Worm (Caenorhabditis elegans): ENCODE measurements around the gene C49F5.5.

Gene C49F5.5

DNA sequence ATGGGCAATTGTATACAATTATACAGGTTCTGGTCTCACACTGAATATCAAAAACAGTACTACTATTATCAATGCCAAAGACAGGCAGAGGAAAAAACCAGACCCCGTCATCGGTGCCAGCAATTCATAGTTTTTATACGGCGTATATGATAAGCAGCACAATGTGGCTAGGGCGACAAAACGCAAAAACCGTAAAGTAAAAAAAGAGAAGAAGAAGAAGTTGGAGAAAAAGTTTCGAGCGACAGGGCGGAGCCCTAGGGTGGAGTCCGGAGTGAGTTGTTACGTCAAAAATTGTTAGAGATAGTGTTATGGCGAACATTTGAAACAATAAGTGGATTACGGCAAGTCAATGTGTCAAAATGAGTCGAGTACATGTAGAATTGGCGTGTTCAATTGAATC, 15.6 kb downstream of the C49F5.5 start:
- TF ChIP-seq unc-62 (GFP tag; optimal IDR thresholded peaks at IDR 0.05), result no peak

DNA sequence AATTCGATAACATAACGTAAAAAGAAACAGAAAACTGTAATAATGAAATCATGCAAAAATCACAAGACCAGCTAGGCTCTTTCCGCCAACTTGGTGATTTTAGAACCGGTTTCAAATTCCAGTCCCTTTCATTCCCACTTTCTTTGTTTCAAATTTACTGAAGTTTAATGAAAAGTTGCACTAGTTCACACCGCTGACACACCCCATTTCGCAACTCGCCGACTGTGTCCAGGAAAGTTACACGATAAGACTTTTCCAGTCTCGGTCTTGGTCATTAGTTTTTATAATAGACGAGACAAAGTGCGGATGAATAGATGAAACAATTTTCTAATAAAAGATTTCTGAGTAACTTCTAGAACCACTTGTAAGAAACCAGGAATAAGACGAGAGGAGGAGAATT, 18.0 kb downstream of the C49F5.5 start:
- no peak for TF ChIP-seq unc-62 (GFP tag; optimal IDR thresholded peaks at IDR 0.05)

DNA sequence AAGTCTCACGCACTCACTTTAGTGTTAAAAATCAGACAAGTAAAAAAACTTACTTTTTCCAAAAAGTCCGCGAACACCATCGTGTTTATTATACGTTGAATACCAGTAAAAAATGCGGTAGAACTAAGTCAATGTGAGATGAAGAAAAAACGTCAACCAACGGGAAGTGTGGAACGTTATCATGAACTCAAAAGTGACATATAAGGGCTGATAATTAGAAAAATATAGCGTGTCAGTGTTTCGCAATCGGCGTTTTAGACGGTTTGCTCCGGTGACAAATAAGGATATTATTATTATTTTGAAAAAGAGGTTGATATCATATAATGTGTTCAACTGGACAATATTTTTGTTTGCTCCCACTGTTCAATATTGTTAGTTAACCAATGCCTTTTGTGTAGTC, 18.9 kb downstream of the C49F5.5 start:
- TF ChIP-seq unc-62 (GFP tag; optimal IDR thresholded peaks at IDR 0.05), result no peak

DNA sequence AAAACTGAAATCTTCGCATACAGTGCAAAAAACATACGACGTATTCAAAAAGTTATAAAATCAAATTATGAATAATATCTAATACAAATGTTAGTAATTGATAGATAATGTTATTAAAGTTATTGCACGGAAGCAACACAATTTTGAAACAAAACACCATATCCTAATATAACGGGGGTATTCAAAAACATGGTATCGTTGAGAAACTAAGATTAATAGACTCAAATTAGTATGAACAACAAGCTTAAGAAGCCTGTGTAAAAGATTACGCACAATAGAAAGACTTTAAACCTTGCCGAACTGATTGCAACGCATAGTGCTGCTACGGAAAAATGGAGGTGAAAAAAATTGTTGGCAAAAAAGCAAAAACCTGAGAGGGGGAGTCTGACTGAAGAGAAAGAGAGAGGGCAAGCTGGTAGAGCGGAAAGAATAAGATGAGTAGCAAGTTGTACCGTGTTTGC, 19.5 kb downstream of the C49F5.5 start, which contains the start of gene sma-5:
Gene sma-5, minus strand, starts transcription at position 51 of the 461 bp plus-strand sequence.
- no peak for TF ChIP-seq unc-62 (GFP tag; optimal IDR thresholded peaks at IDR 0.05)

DNA sequence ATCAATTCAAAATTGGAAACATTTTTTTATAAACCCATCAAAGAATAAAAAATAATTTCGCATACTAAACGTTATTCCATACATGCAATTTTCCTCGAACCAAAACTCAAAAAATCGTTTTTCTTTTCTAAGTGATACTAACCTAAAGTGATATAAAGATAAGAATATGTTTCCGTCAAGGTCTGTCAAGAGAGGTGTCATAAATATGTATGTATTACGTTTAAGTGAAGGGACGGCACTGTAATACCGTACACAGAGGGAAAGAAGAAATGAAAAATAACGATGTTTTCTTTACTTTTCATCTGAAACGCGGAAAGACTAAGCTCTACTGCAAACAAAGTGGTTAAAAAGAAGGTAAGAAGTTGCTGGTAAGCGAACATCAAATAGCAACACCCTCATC, 20.5 kb downstream of the C49F5.5 start:
- no peak for TF ChIP-seq unc-62 (GFP tag; optimal IDR thresholded peaks at IDR 0.05)

DNA sequence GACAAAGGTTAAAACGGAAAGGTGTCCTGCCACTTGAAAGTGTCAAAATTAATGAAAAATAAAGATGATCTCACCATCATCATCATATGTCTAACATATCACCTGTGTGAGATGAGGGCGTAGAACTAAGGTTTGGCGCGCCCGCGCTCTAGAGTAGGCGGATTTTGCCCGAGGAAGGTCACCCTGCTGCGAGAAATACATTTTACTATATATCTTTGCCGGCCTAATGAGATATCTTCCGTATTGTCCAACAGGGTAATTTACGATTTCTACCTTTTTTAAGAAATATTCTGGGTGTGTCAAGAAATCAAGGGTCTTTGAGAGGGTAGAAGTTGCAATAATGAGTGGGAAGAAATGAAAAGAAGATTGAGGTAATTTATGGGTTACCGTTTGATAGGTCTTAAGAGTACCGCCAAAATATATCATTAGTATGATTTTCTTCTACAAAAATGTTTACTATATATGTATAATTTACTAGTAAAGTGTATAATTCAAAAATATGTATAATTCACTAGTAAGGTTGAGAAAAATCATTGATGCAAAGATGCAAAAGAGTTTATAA, 22.0 kb downstream of the C49F5.5 start:
- no peak for TF ChIP-seq unc-62 (GFP tag; optimal IDR thresholded peaks at IDR 0.05)

DNA sequence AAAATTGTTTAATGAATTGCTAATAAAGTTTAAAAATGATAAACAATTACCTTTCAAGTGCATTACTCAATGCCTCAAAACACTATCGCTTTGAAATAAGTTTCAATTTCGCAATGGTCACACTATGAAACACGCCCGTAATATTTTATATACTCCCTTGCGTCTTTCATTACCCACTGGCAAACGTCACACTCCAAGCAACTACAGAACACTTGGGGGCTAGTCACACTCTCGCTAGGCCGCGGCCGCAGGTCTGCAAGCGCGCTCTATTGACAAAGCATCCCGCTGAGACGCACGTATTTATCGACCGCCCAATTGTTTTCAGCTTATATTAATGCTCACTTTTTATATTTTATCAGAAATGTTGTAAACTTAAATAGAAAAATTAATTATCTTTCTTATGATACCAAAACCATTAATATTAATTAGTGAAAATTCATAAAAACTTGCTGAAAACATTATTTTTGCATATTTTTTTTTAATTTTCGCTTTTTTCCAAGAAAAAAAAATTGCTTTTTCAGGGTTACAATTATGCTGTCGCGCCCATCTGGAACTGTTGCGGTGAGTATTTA, 32.0 kb downstream of the C49F5.5 start, which contains the start of the genes nmat-1 and ucr-2.1:
Gene nmat-1, minus strand, starts transcription at position 136 of the 572 bp plus-strand sequence.
Gene ucr-2.1, plus strand, starts transcription at position 522 of the 572 bp plus-strand sequence.
- no peak for TF ChIP-seq unc-62 (GFP tag; optimal IDR thresholded peaks at IDR 0.05)

DNA sequence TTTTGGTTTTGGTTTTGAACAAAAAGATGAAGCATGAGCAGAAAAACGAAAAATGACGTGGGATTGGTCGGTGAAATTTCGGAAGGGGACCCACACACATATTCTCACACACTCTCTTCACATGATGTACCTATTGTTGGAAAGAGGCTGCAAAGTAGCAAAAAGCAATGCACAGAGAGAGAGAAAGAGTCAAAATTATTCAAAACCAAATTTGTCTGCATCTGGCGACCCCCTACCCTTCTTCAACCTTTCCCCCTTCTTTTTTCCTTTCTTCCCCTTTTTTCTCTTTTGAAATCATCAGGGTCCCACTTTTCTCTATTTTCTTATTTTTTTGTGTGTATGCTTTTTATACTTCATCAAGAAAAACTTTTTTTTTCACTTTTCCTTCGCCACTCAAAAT, 35.5 kb downstream of the C49F5.5 start:
- no peak for TF ChIP-seq unc-62 (GFP tag; optimal IDR thresholded peaks at IDR 0.05)

DNA sequence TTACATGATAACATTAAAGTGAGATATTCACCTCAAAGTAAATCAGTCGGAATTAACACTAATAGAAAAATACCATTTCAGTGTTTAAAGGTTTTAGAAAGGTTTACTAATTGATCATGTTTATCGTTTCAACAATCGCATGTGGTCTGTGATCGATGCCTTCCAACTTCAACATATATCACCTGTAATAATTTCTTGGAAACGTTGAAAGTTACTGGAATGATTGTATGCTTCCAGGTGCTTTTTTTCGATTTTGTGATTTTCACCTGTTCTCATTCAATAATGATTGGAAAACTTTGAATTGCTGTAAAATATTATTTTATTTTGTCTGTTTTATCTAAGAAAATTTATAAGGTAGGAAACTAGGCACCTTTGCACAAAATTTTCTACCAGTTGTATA, 36.5 kb downstream of the C49F5.5 start:
- TF ChIP-seq unc-62 (GFP tag; optimal IDR thresholded peaks at IDR 0.05), result no peak

DNA sequence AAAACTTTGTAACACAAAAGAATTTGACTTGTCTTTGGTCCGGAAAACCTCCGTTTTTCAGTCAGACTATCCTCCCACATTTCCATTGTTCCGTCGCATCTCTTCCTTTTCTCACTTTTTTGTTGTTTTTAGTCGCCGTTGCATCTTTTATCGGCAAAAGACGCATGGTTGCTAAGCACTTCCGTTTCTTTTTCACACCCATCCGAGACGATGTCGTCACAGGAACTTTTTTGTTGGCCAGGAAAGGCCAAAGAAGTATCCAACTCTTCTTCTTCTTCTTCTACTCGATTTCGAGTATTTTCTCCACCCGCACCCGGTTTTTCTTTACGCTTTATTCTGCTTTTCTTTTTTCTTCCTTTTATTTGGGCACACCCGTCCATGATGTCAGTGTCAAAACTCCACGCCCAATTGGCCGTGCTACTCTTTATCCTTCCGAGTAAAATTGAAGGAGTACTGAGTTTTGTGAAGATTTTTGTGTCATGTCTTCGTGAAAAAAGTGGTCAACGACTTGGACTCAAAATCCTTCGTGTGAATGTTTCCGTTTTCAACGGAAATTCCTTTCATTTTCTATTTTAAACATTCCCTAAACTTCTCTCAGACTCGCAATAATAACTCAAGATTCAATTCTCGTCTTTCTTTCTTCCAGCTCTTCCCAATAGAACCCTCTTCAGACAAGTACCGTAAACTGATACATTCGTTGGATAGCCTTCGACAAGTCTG, 39.2 kb downstream of the C49F5.5 start, which contains the start of gene B0198.2:
Gene B0198.2, plus strand, starts transcription at position 670 of the 720 bp plus-strand sequence.
- no peak for TF ChIP-seq unc-62 (GFP tag; optimal IDR thresholded peaks at IDR 0.05)

DNA sequence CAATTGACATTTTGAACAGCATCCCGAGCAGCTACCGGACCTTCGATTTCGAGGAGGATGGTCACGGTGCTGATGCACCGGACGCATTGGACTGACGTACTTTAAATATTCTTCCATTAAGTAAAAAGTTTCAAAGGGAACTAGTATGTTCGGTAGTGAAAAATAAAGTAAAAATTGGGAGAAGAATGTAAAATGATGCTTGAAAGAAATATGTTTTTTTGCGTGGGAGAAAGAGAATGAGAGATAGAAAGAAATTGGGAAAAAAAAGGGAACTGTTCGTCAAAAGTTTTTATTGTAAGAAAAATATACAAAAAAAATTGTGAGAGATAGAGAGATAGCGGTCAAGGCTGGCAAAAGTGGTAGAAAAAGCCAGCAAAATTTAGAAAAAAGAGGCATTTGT, 48.0 kb downstream of the C49F5.5 start, which contains the start of gene tsp-20:
Gene tsp-20, minus strand, starts transcription at position 101 of the 400 bp plus-strand sequence.
- TF ChIP-seq unc-62 (GFP tag; optimal IDR thresholded peaks at IDR 0.05), result no peak

DNA sequence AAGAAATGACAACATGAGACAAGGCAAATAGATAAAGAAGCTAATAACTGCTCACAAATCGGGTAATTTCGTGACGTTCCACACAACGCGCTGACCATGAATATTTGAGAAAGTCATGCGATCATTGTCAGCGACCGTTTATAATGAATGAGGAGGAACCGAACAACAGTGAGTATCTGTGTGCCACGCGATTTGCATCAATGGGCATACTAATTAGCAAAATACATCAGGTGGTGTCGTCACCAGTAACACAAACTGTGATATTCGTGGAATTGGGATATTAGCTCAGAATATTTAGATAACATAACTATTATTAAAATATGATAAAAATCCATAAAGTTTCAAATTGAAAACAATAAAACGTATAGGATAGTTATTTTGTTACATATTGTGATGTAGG, 48.7 kb downstream of the C49F5.5 start:
- no peak for TF ChIP-seq unc-62 (GFP tag; optimal IDR thresholded peaks at IDR 0.05)

DNA sequence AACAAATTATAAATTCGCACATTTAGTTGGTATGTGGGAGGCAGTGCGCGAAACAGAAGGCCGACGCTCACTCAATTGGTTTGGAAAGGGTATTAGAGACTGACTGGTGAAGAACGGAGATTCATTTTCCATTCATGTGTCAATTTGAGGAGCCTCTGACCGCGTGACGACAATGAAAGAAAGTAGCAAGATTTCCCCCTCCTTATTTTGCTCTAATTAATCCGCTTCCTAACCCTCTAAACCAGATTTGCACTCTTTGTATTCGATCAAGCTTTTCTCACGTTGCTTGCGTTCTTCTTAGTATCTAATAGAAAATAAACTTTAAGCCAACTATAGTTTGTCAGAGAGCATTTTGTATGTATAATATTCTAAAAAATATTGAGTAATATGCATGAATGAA, 50.1 kb downstream of the C49F5.5 start:
- TF ChIP-seq unc-62 (GFP tag; optimal IDR thresholded peaks at IDR 0.05), result no peak

Data from whole organism, dauer.